Worm (Caenorhabditis elegans) whole organism, L4 larva: ENCODE results near the gene hil-6.

ENCODE experiments used
- D1046.2 ChIP-seq: fragments of 200-800 bp; sonication (Bioruptor generic); IDR thresholded peaks from 2 replicates; pipeline ENCODE4 v1.3.6; 2022; ENCODE audit warnings: missing genetic modification characterization, missing compliant biosample characterization
- F49E8.2 ChIP-seq: sonication (generic microtip); optimal IDR thresholded peaks from 2 replicates; lab custom pipeline; 2016; ENCODE audit warnings: missing compliant biosample characterization, mild to moderate bottlenecking, missing genetic modification characterization, borderline replicate concordance
- Y105C5A.15 ChIP-seq: fragments of 200-800 bp; sonication (Bioruptor generic); IDR thresholded peaks from 2 replicates; pipeline ENCODE4 v1.3.6; 2022; ENCODE audit warnings: missing genetic modification characterization, missing compliant biosample characterization
- Y48G9A.11 ChIP-seq: fragments of 200-800 bp; sonication (Bioruptor generic); IDR thresholded peaks from 2 replicates; pipeline ENCODE4 v1.3.6; 2022; ENCODE audit warnings: missing genetic modification reagents, missing genetic modification characterization, missing compliant biosample characterization
- Y5F2A.4 ChIP-seq: fragments of 200-800 bp; sonication (Bioruptor generic); optimal IDR thresholded peaks from 2 replicates; lab custom pipeline; 2018; ENCODE audit warnings: mild to moderate bottlenecking, missing genetic modification characterization, missing compliant biosample characterization
- Y75B8A.6 ChIP-seq: fragments of 200-800 bp; sonication (Bioruptor generic); IDR thresholded peaks from 2 replicates; pipeline ENCODE4 v1.3.6; 2022; ENCODE audit warnings: missing genetic modification reagents, missing genetic modification characterization, missing compliant biosample characterization
- aha-1 ChIP-seq: fragments of 150-350 bp; peaks from one replicate; lab custom pipeline; 2014; ENCODE audit warnings: missing biosample characterization, missing genetic modification characterization
- ama-1 ChIP-seq: fragments of 150-350 bp; optimal IDR thresholded peaks from 2 replicates; lab custom pipeline; 2014; ENCODE audit warnings: inconsistent platforms, mixed read lengths
- ceh-28 ChIP-seq: fragments of 150-350 bp; optimal IDR thresholded peaks from 2 replicates; lab custom pipeline; 2014; ENCODE audit warnings: missing biosample characterization, missing genetic modification reagents, missing genetic modification characterization
- ceh-32 ChIP-seq: sonication (generic microtip); optimal IDR thresholded peaks from 2 replicates; lab custom pipeline; 2016; ENCODE audit warnings: mild to moderate bottlenecking, missing genetic modification characterization, missing compliant biosample characterization; ENCODE audit not compliant: poor library complexity
- ceh-62 ChIP-seq: sonication (generic microtip); optimal IDR thresholded peaks from 2 replicates; lab custom pipeline; 2017; ENCODE audit warnings: missing biosample characterization, missing genetic modification characterization
- ces-1 ChIP-seq: fragments of 150-350 bp; sonication (generic microtip); optimal IDR thresholded peaks from 4 replicates; lab custom pipeline; 2014; ENCODE audit warnings: missing biosample characterization, missing genetic modification reagents, missing genetic modification characterization
- daf-16 ChIP-seq, 3 experiments: sonication (generic microtip); optimal IDR thresholded peaks; 2 replicates each; lab custom pipeline; 2016 to 2017; ENCODE audit warnings: missing genetic modification characterization in 3 of 3, missing genetic modification reagents in 3 of 3, mild to moderate bottlenecking in 2 of 3, missing compliant biosample characterization in 2 of 3, missing biosample characterization in 1 of 3, moderate library complexity in 1 of 3
- daf-8 ChIP-seq: fragments of 200-800 bp; sonication (Bioruptor generic); IDR thresholded peaks from 2 replicates; pipeline ENCODE4 v1.3.6; 2022; ENCODE audit warnings: missing genetic modification characterization, missing compliant biosample characterization
- dmd-6 ChIP-seq: fragments of 200-800 bp; sonication (Bioruptor generic); IDR thresholded peaks from 2 replicates; pipeline ENCODE4 v1.3.6; 2022; ENCODE audit warnings: missing genetic modification reagents, missing genetic modification characterization, missing compliant biosample characterization
- dmd-8 ChIP-seq: fragments of 200-800 bp; sonication (Bioruptor generic); IDR thresholded peaks from 2 replicates; pipeline ENCODE4 v1.3.6; 2022; ENCODE audit warnings: missing genetic modification characterization, missing compliant biosample characterization
- dmd-9 ChIP-seq: fragments of 200-800 bp; sonication (Bioruptor generic); IDR thresholded peaks from 2 replicates; pipeline ENCODE4 v1.3.6; 2022; ENCODE audit warnings: missing genetic modification reagents, missing genetic modification characterization, missing compliant biosample characterization
- duxl-1 ChIP-seq: sonication (generic microtip); optimal IDR thresholded peaks from 2 replicates; lab custom pipeline; 2016; ENCODE audit warnings: mild to moderate bottlenecking, missing genetic modification characterization, moderate library complexity, missing compliant biosample characterization; ENCODE audit not compliant: poor library complexity
- hlh-11 ChIP-seq: fragments of 200-800 bp; sonication (Bioruptor generic); optimal IDR thresholded peaks from 2 replicates; lab custom pipeline; 2018; ENCODE audit warnings: mild to moderate bottlenecking, missing genetic modification characterization, missing compliant biosample characterization
- hlh-30 ChIP-seq: sonication (generic microtip); optimal IDR thresholded peaks from 2 replicates; lab custom pipeline; 2017; ENCODE audit warnings: antibody characterized with exemption, mild to moderate bottlenecking, missing genetic modification characterization, missing compliant biosample characterization; ENCODE audit not compliant: insufficient read depth
- lim-7 ChIP-seq: fragments of 200-800 bp; sonication (Bioruptor generic); IDR thresholded peaks from 2 replicates; pipeline ENCODE4 v1.3.6; 2022; ENCODE audit warnings: missing genetic modification characterization, missing compliant biosample characterization
- lin-1 ChIP-seq: fragments of 200-800 bp; sonication (Bioruptor generic); IDR thresholded peaks from 2 replicates; pipeline ENCODE4 v1.3.6; 2022; ENCODE audit warnings: missing genetic modification reagents, missing genetic modification characterization, missing compliant biosample characterization
- lin-38 ChIP-seq: fragments of 200-800 bp; sonication (Bioruptor generic); IDR thresholded peaks from 2 replicates; pipeline ENCODE4 v1.3.6; 2022; ENCODE audit warnings: missing genetic modification reagents, missing genetic modification characterization, missing compliant biosample characterization
- madf-5 ChIP-seq, 2 experiments: fragments of 200-800 bp; sonication (Bioruptor generic); IDR thresholded peaks; 2 replicates each; pipeline ENCODE4 v1.3.6; 2022; ENCODE audit warnings: missing compliant biosample characterization in 2 of 2, missing genetic modification characterization in 2 of 2
- mdt-29 ChIP-seq: fragments of 200-800 bp; sonication (Bioruptor generic); IDR thresholded peaks from 2 replicates; pipeline ENCODE4 v1.3.6; 2022; ENCODE audit warnings: missing genetic modification reagents, missing genetic modification characterization, missing compliant biosample characterization
- mxl-3 ChIP-seq: fragments of 200-800 bp; sonication (Bioruptor generic); optimal IDR thresholded peaks from 2 replicates; lab custom pipeline; 2018; ENCODE audit warnings: mild to moderate bottlenecking, missing genetic modification characterization, missing compliant biosample characterization
- nhr-11 ChIP-seq: fragments of 150-350 bp; optimal IDR thresholded peaks from 2 replicates; lab custom pipeline; 2014; ENCODE audit warnings: missing biosample characterization, missing genetic modification characterization
- nhr-41 ChIP-seq: fragments of 200-800 bp; sonication (Bioruptor generic); IDR thresholded peaks from 2 replicates; pipeline ENCODE4 v1.3.6; 2022; ENCODE audit warnings: missing genetic modification reagents, missing genetic modification characterization, missing compliant biosample characterization
- nhr-76 ChIP-seq: fragments of 150-350 bp; optimal IDR thresholded peaks from 2 replicates; lab custom pipeline; 2014; ENCODE audit warnings: missing biosample characterization, missing genetic modification characterization
- nhr-77 ChIP-seq: fragments of 150-350 bp; optimal IDR thresholded peaks from 2 replicates; lab custom pipeline; 2014; ENCODE audit warnings: missing biosample characterization, missing genetic modification characterization
- pha-4 ChIP-seq, 2 experiments: fragments of 150-350 bp in 1 of 2; fragments of 200-800 bp in 1 of 2; sonication (Bioruptor generic) in 1 of 2; IDR thresholded peaks in 1 of 2; optimal IDR thresholded peaks in 1 of 2; 2 replicates each; pipeline versions ENCODE4 v1.3.6 to Lab custom; 2014 to 2022; ENCODE audit warnings: missing genetic modification characterization in 2 of 2, missing genetic modification reagents in 2 of 2, missing biosample characterization in 1 of 2, missing compliant biosample characterization in 1 of 2
- pqm-1 ChIP-seq: sonication (generic microtip); optimal IDR thresholded peaks from 2 replicates; lab custom pipeline; 2017; ENCODE audit warnings: missing biosample characterization, missing genetic modification characterization
- set-16 ChIP-seq: fragments of 200-800 bp; sonication (Bioruptor generic); IDR thresholded peaks from 2 replicates; pipeline ENCODE4 v1.3.6; 2022; ENCODE audit warnings: missing genetic modification reagents, missing genetic modification characterization, missing compliant biosample characterization
- spr-1 ChIP-seq: sonication (generic microtip); optimal IDR thresholded peaks from 2 replicates; lab custom pipeline; 2016; ENCODE audit warnings: mild to moderate bottlenecking, missing genetic modification characterization, missing compliant biosample characterization
- unc-62 ChIP-seq, 3 experiments: fragments of 150-350 bp in 1 of 3; sonication (generic microtip); optimal IDR thresholded peaks in 2 of 3; peaks in 1 of 3; 1 replicate in 1 of 3; 2 replicates in 2 of 3; lab custom pipeline; 2014 to 2017; ENCODE audit warnings: missing biosample characterization in 3 of 3, missing genetic modification characterization in 3 of 3, missing genetic modification reagents in 3 of 3, missing genotype in 1 of 3
- zfp-2 ChIP-seq: sonication (generic microtip); optimal IDR thresholded peaks from 2 replicates; lab custom pipeline; 2016; ENCODE audit warnings: mild to moderate bottlenecking, missing genetic modification characterization, missing compliant biosample characterization
- ztf-11 ChIP-seq: fragments of 150-350 bp; optimal IDR thresholded peaks from 2 replicates; lab custom pipeline; 2014; ENCODE audit warnings: missing biosample characterization, missing genetic modification characterization
- ztf-7 ChIP-seq: fragments of 150-350 bp; optimal IDR thresholded peaks from 2 replicates; lab custom pipeline; 2014; ENCODE audit warnings: missing biosample characterization, missing genetic modification characterization

Gene hil-6

ce11 chrV:2031454-2031853 lies at the start of gene hil-6:
Gene hil-6 (minus strand): TSS chrV:2031554.
- no peak for TF ChIP-seq nhr-77 (tag; lab: Kevin White, UChicago)
- TF ChIP-seq unc-62 (GFP tag; optimal IDR thresholded peaks at IDR 0.05 in 1 of 2; lab: Kevin White, UChicago), result peak in 1 of 2 experiments; percentile 33
- TF ChIP-seq unc-62 (tag; optimal IDR thresholded peaks at IDR 0.05; lab: Kevin White, UChicago), result no peak
- no peak for TF ChIP-seq Y48G9A.11

ce11 chrV:2076043-2076442 lies 44.7 kb upstream of the hil-6 start:
- TF ChIP-seq hlh-11 (peak; percentile 73), dmd-6 (GFP tag; lab: Robert Waterston, UW) (peak; percentile 20; the same call in 1 of the 2 replicates), mxl-3 (peak; percentile 32), nhr-11 (tag; lab: Kevin White, UChicago) (peak; percentile 43), hlh-30 (tag; lab: Kevin White, UChicago) (peak; percentile 54), ama-1 (lab: Kevin White, UChicago) (no peak)

DNA sequence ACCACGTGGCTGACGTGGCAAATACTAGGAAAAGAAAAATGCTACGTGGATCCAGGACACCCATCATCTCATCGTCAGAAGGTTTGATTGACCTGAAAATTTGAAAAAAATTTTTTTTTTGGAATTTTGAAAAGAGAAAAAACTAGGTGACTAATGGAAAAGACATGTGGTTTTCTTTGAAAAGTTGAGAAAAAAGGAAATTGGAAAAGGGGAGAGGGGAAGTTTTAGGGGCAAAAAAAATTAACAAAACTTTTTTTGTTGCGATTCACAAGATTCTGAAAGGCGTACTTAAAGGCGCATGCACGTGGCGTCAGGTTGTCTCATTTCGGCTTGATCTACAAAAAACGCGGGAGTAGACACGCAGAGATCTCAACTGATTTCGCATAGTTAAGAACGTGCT lies 41.5 kb upstream of the hil-6 start, which contains the start of gene Y40B10A.9:
Gene Y40B10A.9, minus strand, starts transcription at position 101 of the 400 bp plus-strand sequence.
- TF ChIP-seq dmd-9 (GFP tag; lab: Robert Waterston, UW), result no peak
- TF ChIP-seq, all 104 proteins: peak for 0

- TF ChIP-seq lim-7 (GFP tag; lab: Robert Waterston, UW) (no peak), mdt-29 (GFP tag; lab: Robert Waterston, UW) (no peak), nhr-76 (tag; lab: Kevin White, UChicago) (no peak), lin-1 (GFP tag; lab: Robert Waterston, UW) (no peak), madf-5 (GFP tag; IDR thresholded peaks at IDR 0.05; lab: Robert Waterston, UW) (no peak), Y5F2A.4 (no peak), duxl-1 (tag; lab: Kevin White, UChicago) (no peak), F49E8.2 (tag; lab: Kevin White, UChicago) (peak; percentile 17), ztf-7 (tag; lab: Kevin White, UChicago) (no peak), daf-16 (GFP tag; optimal IDR thresholded peaks at IDR 0.05; lab: Kevin White, UChicago) (no peak), daf-16 (tag; optimal IDR thresholded peaks at IDR 0.05; lab: Kevin White, UChicago) (no peak), spr-1 (tag; lab: Kevin White, UChicago) (no peak), ceh-62 (tag; lab: Kevin White, UChicago) (no peak), set-16 (GFP tag; lab: Robert Waterston, UW) (peak; percentile 16; the same call in 1 of the 2 replicates), nhr-41 (no peak), D1046.2 (GFP tag; lab: Robert Waterston, UW) (no peak), ztf-11 (tag; lab: Kevin White, UChicago) (no peak), Y75B8A.6 (no peak), ceh-32 (no peak), pqm-1 (tag; lab: Kevin White, UChicago) (no peak), nhr-11 (tag; lab: Kevin White, UChicago) (no peak), daf-8 (no peak), ceh-28 (tag; lab: Kevin White, UChicago) (no peak), dmd-8 (GFP tag; lab: Robert Waterston, UW) (0 out of 2 replicates have a peak, but pooled peaks have one; percentile 28), aha-1 (tag; lab: Kevin White, UChicago) (peak; percentile 67), lin-38 (GFP tag; lab: Robert Waterston, UW) (peak; percentile 12; the same call in 1 of the 2 replicates), pha-4 (GFP tag; IDR thresholded peaks at IDR 0.05; lab: Robert Waterston, UW) (peak; percentile 14; the same call in 1 of the 2 replicates), pha-4 (tag; optimal IDR thresholded peaks at IDR 0.05; lab: Kevin White, UChicago) (no peak), ces-1 (GFP tag; lab: Kevin White, UChicago) (no peak), Y105C5A.15 (GFP tag; lab: Robert Waterston, UW) (no peak; the same call in 1 of the 2 replicates), zfp-2 (tag; lab: Kevin White, UChicago) (no peak)
Measured at ce11 chrV:2068728-2069443, 37.5 kb upstream of the hil-6 start.
